Worm (Caenorhabditis elegans) whole organism, L4 larva: ENCODE measurements around the gene grl-2.

Experiments used
- D1046.2 ChIP-seq: fragments of 200-800 bp; sonication (Bioruptor generic); IDR thresholded peaks from 2 replicates; pipeline ENCODE4 v1.3.6; 2022; ENCODE audit warnings: missing genetic modification characterization, missing compliant biosample characterization
- F10B5.3 ChIP-seq: sonication (generic microtip); optimal IDR thresholded peaks from 2 replicates; lab custom pipeline; 2016; ENCODE audit warnings: mild to moderate bottlenecking, missing genetic modification characterization, missing compliant biosample characterization
- R02D3.7 ChIP-seq: fragments of 150-350 bp; sonication (generic microtip); optimal IDR thresholded peaks from 3 replicates; lab custom pipeline; 2014; ENCODE audit warnings: missing biosample characterization, missing genetic modification characterization
- T20F7.1 ChIP-seq: fragments of 200-800 bp; sonication (Bioruptor generic); optimal IDR thresholded peaks from 2 replicates; lab custom pipeline; 2018; ENCODE audit warnings: mild to moderate bottlenecking, missing genetic modification characterization, missing compliant biosample characterization
- Y105C5A.15 ChIP-seq: fragments of 200-800 bp; sonication (Bioruptor generic); IDR thresholded peaks from 2 replicates; pipeline ENCODE4 v1.3.6; 2022; ENCODE audit warnings: missing genetic modification characterization, missing compliant biosample characterization
- Y48G9A.11 ChIP-seq: fragments of 200-800 bp; sonication (Bioruptor generic); IDR thresholded peaks from 2 replicates; pipeline ENCODE4 v1.3.6; 2022; ENCODE audit warnings: missing genetic modification reagents, missing genetic modification characterization, missing compliant biosample characterization
- ZK546.5 ChIP-seq, 2 experiments: sonication (generic microtip); optimal IDR thresholded peaks; 2 replicates each; lab custom pipeline; 2017; ENCODE audit warnings: missing biosample characterization in 2 of 2, missing genetic modification characterization in 2 of 2
- aha-1 ChIP-seq: fragments of 150-350 bp; peaks from one replicate; lab custom pipeline; 2014; ENCODE audit warnings: missing biosample characterization, missing genetic modification characterization
- ceh-20 ChIP-seq: fragments of 200-800 bp; sonication (Bioruptor generic); IDR thresholded peaks from 2 replicates; pipeline ENCODE4 v1.3.6; 2022; ENCODE audit warnings: missing genetic modification reagents, missing genetic modification characterization, missing compliant biosample characterization
- daf-16 ChIP-seq, 3 experiments: sonication (generic microtip); optimal IDR thresholded peaks; 2 replicates each; lab custom pipeline; 2016 to 2017; ENCODE audit warnings: missing genetic modification characterization in 3 of 3, missing genetic modification reagents in 3 of 3, mild to moderate bottlenecking in 2 of 3, missing compliant biosample characterization in 2 of 3, missing biosample characterization in 1 of 3, moderate library complexity in 1 of 3
- daf-19 ChIP-seq: fragments of 200-800 bp; sonication (Bioruptor generic); conservative IDR thresholded peaks from 2 replicates; pipeline ENCODE4 v1.3.6; 2022; ENCODE audit warnings: missing genetic modification characterization, missing compliant biosample characterization
- daf-8 ChIP-seq: fragments of 200-800 bp; sonication (Bioruptor generic); IDR thresholded peaks from 2 replicates; pipeline ENCODE4 v1.3.6; 2022; ENCODE audit warnings: missing genetic modification characterization, missing compliant biosample characterization
- dmd-6 ChIP-seq: fragments of 200-800 bp; sonication (Bioruptor generic); IDR thresholded peaks from 2 replicates; pipeline ENCODE4 v1.3.6; 2022; ENCODE audit warnings: missing genetic modification reagents, missing genetic modification characterization, missing compliant biosample characterization
- dve-1 ChIP-seq: sonication (generic microtip); optimal IDR thresholded peaks from 2 replicates; lab custom pipeline; 2017; ENCODE audit warnings: antibody characterized with exemption, mild to moderate bottlenecking, missing genetic modification characterization, missing compliant biosample characterization; ENCODE audit not compliant: insufficient read depth
- fos-1 ChIP-seq: fragments of 150-350 bp; optimal IDR thresholded peaks from 2 replicates; lab custom pipeline; 2014; ENCODE audit warnings: missing biosample characterization, missing genetic modification characterization
- gei-8 ChIP-seq: fragments of 200-800 bp; sonication (Bioruptor generic); optimal IDR thresholded peaks from 2 replicates; lab custom pipeline; 2018; ENCODE audit warnings: mild to moderate bottlenecking, missing genetic modification characterization, missing compliant biosample characterization
- hif-1 ChIP-seq, 2 experiments: sonication (generic microtip); optimal IDR thresholded peaks; 2 replicates each; lab custom pipeline; 2016 to 2017; ENCODE audit warnings: missing compliant biosample characterization in 2 of 2, missing genetic modification characterization in 2 of 2, missing genetic modification reagents in 2 of 2, missing genotype in 2 of 2, mild to moderate bottlenecking in 1 of 2
- hlh-11 ChIP-seq: fragments of 200-800 bp; sonication (Bioruptor generic); optimal IDR thresholded peaks from 2 replicates; lab custom pipeline; 2018; ENCODE audit warnings: mild to moderate bottlenecking, missing genetic modification characterization, missing compliant biosample characterization
- hlh-30 ChIP-seq: sonication (generic microtip); optimal IDR thresholded peaks from 2 replicates; lab custom pipeline; 2017; ENCODE audit warnings: antibody characterized with exemption, mild to moderate bottlenecking, missing genetic modification characterization, missing compliant biosample characterization; ENCODE audit not compliant: insufficient read depth
- lin-1 ChIP-seq: fragments of 200-800 bp; sonication (Bioruptor generic); IDR thresholded peaks from 2 replicates; pipeline ENCODE4 v1.3.6; 2022; ENCODE audit warnings: missing genetic modification reagents, missing genetic modification characterization, missing compliant biosample characterization
- lin-13 ChIP-seq: fragments of 150-350 bp; optimal IDR thresholded peaks from 2 replicates; lab custom pipeline; 2014; ENCODE audit warnings: missing biosample characterization, missing genetic modification reagents, missing genetic modification characterization
- lin-29 ChIP-seq: fragments of 200-800 bp; sonication (Bioruptor generic); IDR thresholded peaks from 2 replicates; pipeline ENCODE4 v1.3.6; 2022; ENCODE audit warnings: missing genetic modification reagents, missing genetic modification characterization, missing compliant biosample characterization
- mdl-1 ChIP-seq, 2 experiments: fragments of 150-350 bp in 1 of 2; sonication (generic microtip) in 1 of 2; optimal IDR thresholded peaks; 2 replicates each; lab custom pipeline; 2014 to 2017; ENCODE audit warnings: missing biosample characterization in 2 of 2, missing genetic modification characterization in 2 of 2
- mep-1 ChIP-seq: fragments of 150-350 bp; sonication (generic microtip); optimal IDR thresholded peaks from 3 replicates; lab custom pipeline; 2014; ENCODE audit warnings: missing biosample characterization, missing genetic modification characterization
- mxl-2 ChIP-seq: fragments of 200-800 bp; sonication (Bioruptor generic); conservative IDR thresholded peaks from 2 replicates; pipeline ENCODE4 v1.3.6; 2022; ENCODE audit warnings: missing genetic modification reagents, missing genetic modification characterization, missing compliant biosample characterization
- mxl-3 ChIP-seq: fragments of 200-800 bp; sonication (Bioruptor generic); optimal IDR thresholded peaks from 2 replicates; lab custom pipeline; 2018; ENCODE audit warnings: mild to moderate bottlenecking, missing genetic modification characterization, missing compliant biosample characterization
- nhr-102 ChIP-seq: sonication (generic microtip); optimal IDR thresholded peaks from 2 replicates; lab custom pipeline; 2016; ENCODE audit warnings: mild to moderate bottlenecking, missing genetic modification characterization, moderate library complexity, missing compliant biosample characterization
- nhr-11 ChIP-seq: fragments of 150-350 bp; optimal IDR thresholded peaks from 2 replicates; lab custom pipeline; 2014; ENCODE audit warnings: missing biosample characterization, missing genetic modification characterization
- nhr-111 ChIP-seq: fragments of 200-800 bp; sonication (Bioruptor generic); optimal IDR thresholded peaks from 2 replicates; lab custom pipeline; 2018; ENCODE audit warnings: mild to moderate bottlenecking, missing genetic modification characterization, missing compliant biosample characterization
- nhr-25 ChIP-seq: sonication (generic microtip); optimal IDR thresholded peaks from 2 replicates; lab custom pipeline; 2017; ENCODE audit warnings: missing genetic modification characterization, mild to moderate bottlenecking, missing compliant biosample characterization, antibody characterized with exemption, moderate library complexity, borderline replicate concordance; ENCODE audit not compliant: insufficient read depth
- nhr-28 ChIP-seq: fragments of 150-350 bp; optimal IDR thresholded peaks from 2 replicates; lab custom pipeline; 2014; ENCODE audit warnings: missing biosample characterization, missing genetic modification characterization
- nhr-41 ChIP-seq: fragments of 200-800 bp; sonication (Bioruptor generic); IDR thresholded peaks from 2 replicates; pipeline ENCODE4 v1.3.6; 2022; ENCODE audit warnings: missing genetic modification reagents, missing genetic modification characterization, missing compliant biosample characterization
- nhr-76 ChIP-seq: fragments of 150-350 bp; optimal IDR thresholded peaks from 2 replicates; lab custom pipeline; 2014; ENCODE audit warnings: missing biosample characterization, missing genetic modification characterization
- nhr-77 ChIP-seq: fragments of 150-350 bp; optimal IDR thresholded peaks from 2 replicates; lab custom pipeline; 2014; ENCODE audit warnings: missing biosample characterization, missing genetic modification characterization
- php-3 ChIP-seq: fragments of 200-800 bp; sonication (Bioruptor generic); IDR thresholded peaks from 2 replicates; pipeline ENCODE4 v1.3.6; 2022; ENCODE audit warnings: missing genetic modification reagents, missing genetic modification characterization, missing compliant biosample characterization
- pqm-1 ChIP-seq: sonication (generic microtip); optimal IDR thresholded peaks from 2 replicates; lab custom pipeline; 2017; ENCODE audit warnings: missing biosample characterization, missing genetic modification characterization
- snpc-1.2 ChIP-seq: fragments of 200-800 bp; sonication (Bioruptor generic); IDR thresholded peaks from 2 replicates; pipeline ENCODE4 v1.3.6; 2022; ENCODE audit warnings: missing genetic modification reagents, missing genetic modification characterization, missing compliant biosample characterization
- spr-3 ChIP-seq: fragments of 200-800 bp; sonication (Bioruptor generic); optimal IDR thresholded peaks from 2 replicates; lab custom pipeline; 2018; ENCODE audit warnings: mild to moderate bottlenecking, missing genetic modification characterization, missing compliant biosample characterization
- tra-1 ChIP-seq: fragments of 200-800 bp; sonication (Bioruptor generic); IDR thresholded peaks from 2 replicates; pipeline ENCODE4 v1.3.6; 2022; ENCODE audit warnings: missing genetic modification reagents, missing genetic modification characterization, missing compliant biosample characterization
- unc-39 ChIP-seq: sonication (generic microtip); optimal IDR thresholded peaks from 2 replicates; lab custom pipeline; 2017; ENCODE audit warnings: missing biosample characterization, missing genetic modification characterization
- unc-62 ChIP-seq, 3 experiments: fragments of 150-350 bp in 1 of 3; sonication (generic microtip); optimal IDR thresholded peaks in 2 of 3; peaks in 1 of 3; 1 replicate in 1 of 3; 2 replicates in 2 of 3; lab custom pipeline; 2014 to 2017; ENCODE audit warnings: missing biosample characterization in 3 of 3, missing genetic modification characterization in 3 of 3, missing genetic modification reagents in 3 of 3, missing genotype in 1 of 3
- zfp-3 ChIP-seq: fragments of 200-800 bp; sonication (Bioruptor generic); conservative IDR thresholded peaks from 2 replicates; pipeline ENCODE4 v1.3.6; 2022; ENCODE audit warnings: missing genetic modification reagents, missing genetic modification characterization, missing compliant biosample characterization
- ztf-11 ChIP-seq: fragments of 150-350 bp; optimal IDR thresholded peaks from 2 replicates; lab custom pipeline; 2014; ENCODE audit warnings: missing biosample characterization, missing genetic modification characterization

grl-2 gene

ce11 chrV:12928929-12929532 is 15.8 kb upstream of the grl-2 start, which contains the start of gene T16G1.2:
T16G1.2 (plus strand) TSS chrV:12929482.
- TF ChIP-seq unc-62 (GFP tag; optimal IDR thresholded peaks at IDR 0.05 in 1 of 2; lab: Kevin White, UChicago) (peak in 1 of 2 experiments; percentile 11), unc-62 (tag; optimal IDR thresholded peaks at IDR 0.05; lab: Kevin White, UChicago) (no peak), lin-13 (GFP tag; lab: Kevin White, UChicago) (no peak)

ce11 chrV:12933654-12934053 is 11.2 kb upstream of the grl-2 start:
- TF ChIP-seq mep-1 (tag; lab: Kevin White, UChicago) = no peak
- no peak for TF ChIP-seq daf-8 (GFP tag; lab: Robert Waterston, UW)
- TF ChIP-seq daf-19 (GFP tag; lab: Robert Waterston, UW) = no peak
- TF ChIP-seq unc-39 (tag; lab: Kevin White, UChicago) = no peak
- no peak for TF ChIP-seq nhr-11 (tag; lab: Kevin White, UChicago)
- TF ChIP-seq hlh-11 = no peak
- no peak for TF ChIP-seq Y105C5A.15 (GFP tag; lab: Robert Waterston, UW)
- TF ChIP-seq spr-3 (GFP tag; lab: Kevin White, UChicago) = no peak
- TF ChIP-seq fos-1 = no peak
- no peak for TF ChIP-seq F10B5.3 (tag; lab: Kevin White, UChicago)
- no peak for TF ChIP-seq lin-29 (GFP tag; lab: Robert Waterston, UW)
- no peak for TF ChIP-seq daf-16 (GFP tag; optimal IDR thresholded peaks at IDR 0.05; lab: Kevin White, UChicago)
- TF ChIP-seq daf-16 (tag; optimal IDR thresholded peaks at IDR 0.05; lab: Kevin White, UChicago) = peak; percentile 78
- TF ChIP-seq hlh-30 (tag; lab: Kevin White, UChicago) = no peak
- TF ChIP-seq ZK546.5 (tag; optimal IDR thresholded peaks at IDR 0.05; lab: Kevin White, UChicago) = no peak
- peak; percentile 44 for TF ChIP-seq dve-1 (tag; lab: Kevin White, UChicago)
- TF ChIP-seq pqm-1 (tag; lab: Kevin White, UChicago) = peak; percentile 47
- no peak for TF ChIP-seq Y48G9A.11 (GFP tag; lab: Robert Waterston, UW)
- no peak for TF ChIP-seq mdl-1 (tag; optimal IDR thresholded peaks at IDR 0.05; lab: Kevin White, UChicago)
- TF ChIP-seq snpc-1.2 (GFP tag; lab: Robert Waterston, UW) = no peak
- peak; percentile 70 for TF ChIP-seq dmd-6 (GFP tag; lab: Robert Waterston, UW)
- TF ChIP-seq zfp-3 (GFP tag; lab: Robert Waterston, UW) = no peak
- no peak for TF ChIP-seq D1046.2
- TF ChIP-seq nhr-102 (tag; lab: Kevin White, UChicago) = no peak
- TF ChIP-seq mxl-2 = no peak
- no peak for TF ChIP-seq nhr-76 (tag; lab: Kevin White, UChicago)
- no peak for TF ChIP-seq ceh-20 (GFP tag; lab: Robert Waterston, UW)
- no peak for TF ChIP-seq nhr-111
- no peak for TF ChIP-seq R02D3.7 (tag; lab: Kevin White, UChicago)
- peak; percentile 48 for TF ChIP-seq nhr-28
- no peak for TF ChIP-seq lin-13 (GFP tag; lab: Kevin White, UChicago)

ce11 chrV:12934976-12935375 is 9.9 kb upstream of the grl-2 start, which contains the start of gene T16G1.7:
T16G1.7 (minus strand) TSS chrV:12935112.
- TF ChIP-seq mdl-1 (tag; optimal IDR thresholded peaks at IDR 0.05; lab: Kevin White, UChicago) (peak in 1 of 2 experiments; percentile 51), dve-1 (tag; lab: Kevin White, UChicago) (peak; percentile 76), pqm-1 (tag; lab: Kevin White, UChicago) (peak; percentile 98), php-3 (GFP tag; lab: Robert Waterston, UW) (peak; percentile 68; the same call in 1 of the 2 replicates), daf-16 (GFP tag; optimal IDR thresholded peaks at IDR 0.05; lab: Kevin White, UChicago) (no peak), daf-16 (tag; optimal IDR thresholded peaks at IDR 0.05; lab: Kevin White, UChicago) (peak; percentile 77), hlh-11 (peak; percentile 82), hif-1 (tag; optimal IDR thresholded peaks at IDR 0.05; lab: Kevin White, UChicago) (no peak), mxl-3 (GFP tag; lab: Kevin White, UChicago) (peak; percentile 58), dmd-6 (GFP tag; lab: Robert Waterston, UW) (peak; percentile 96), nhr-25 (tag; lab: Kevin White, UChicago) (no peak), aha-1 (peak; percentile 29), unc-62 (GFP tag; optimal IDR thresholded peaks at IDR 0.05 in 1 of 2; lab: Kevin White, UChicago) (peak in 1 of 2 experiments; percentile 26), unc-62 (tag; optimal IDR thresholded peaks at IDR 0.05; lab: Kevin White, UChicago) (no peak), gei-8 (GFP tag; lab: Kevin White, UChicago) (no peak), nhr-102 (tag; lab: Kevin White, UChicago) (peak; percentile 66), lin-1 (GFP tag; lab: Robert Waterston, UW) (peak; percentile 72; the same call in 1 of the 2 replicates), mxl-2 (no peak), nhr-41 (GFP tag; lab: Robert Waterston, UW) (peak; percentile 54; the same call in 1 of the 2 replicates), T20F7.1 (peak; percentile 13), ztf-11 (tag; lab: Kevin White, UChicago) (no peak), nhr-77 (tag; lab: Kevin White, UChicago) (peak; percentile 68), tra-1 (GFP tag; lab: Robert Waterston, UW) (0 out of 2 replicates have a peak, but pooled peaks have one; percentile 42), nhr-28 (peak; percentile 96)
